Fruit fly (Drosophila melanogaster) whole organism, embryonic: Measurements from ENCODE around the gene Fkbp59.
A peak's percentile ranks its signal among the peaks of the same experiment; 100 is the strongest.

Source experiments
- CG11695 ChIP-seq: fragments of 200-800 bp; sonication (Bioruptor generic); IDR thresholded peaks from 3 replicates; pipeline ENCODE4 v1.3.6; 2022; ENCODE audit warnings: missing biosample characterization, missing genetic modification characterization
- CG12391 ChIP-seq: fragments of 200-800 bp; sonication (Bioruptor generic); optimal IDR thresholded peaks from 3 replicates; lab custom pipeline; 2018; ENCODE audit warnings: missing biosample characterization, mild to moderate bottlenecking, missing genetic modification characterization, moderate library complexity
- CG13296 ChIP-seq: fragments of 200-800 bp; sonication (Bioruptor generic); optimal IDR thresholded peaks from 3 replicates; lab custom pipeline; 2018; ENCODE audit warnings: missing biosample characterization, mild to moderate bottlenecking, missing genetic modification characterization
- CG13424 ChIP-seq: fragments of 200-800 bp; sonication (Bioruptor generic); optimal IDR thresholded peaks from 2 replicates; lab custom pipeline; 2019; ENCODE audit warnings: missing biosample characterization, mild to moderate bottlenecking, missing genetic modification characterization, moderate library complexity
- CG14441 ChIP-seq: fragments of 200-800 bp; sonication (Bioruptor generic); IDR thresholded peaks from 2 replicates; pipeline ENCODE4 v1.3.6; 2022; ENCODE audit warnings: missing biosample characterization, missing genetic modification characterization
- CG15073 ChIP-seq: fragments of 200-800 bp; sonication (Bioruptor generic); optimal IDR thresholded peaks from 2 replicates; lab custom pipeline; 2016; ENCODE audit warnings: missing biosample characterization, missing genetic modification characterization
- CG15696 ChIP-seq: fragments of 200-800 bp; sonication (Bioruptor generic); optimal IDR thresholded peaks from 2 replicates; lab custom pipeline; 2019; ENCODE audit warnings: missing biosample characterization, mild to moderate bottlenecking, missing genetic modification characterization, moderate library complexity
- CG17829 ChIP-seq: fragments of 200-800 bp; optimal IDR thresholded peaks from 2 replicates; lab custom pipeline; 2019; ENCODE audit warnings: missing biosample characterization, mild to moderate bottlenecking, missing genetic modification characterization, moderate library complexity
- CG17912 ChIP-seq: fragments of 200-800 bp; sonication (Bioruptor generic); optimal IDR thresholded peaks from 2 replicates; lab custom pipeline; 2018; ENCODE audit warnings: missing biosample characterization, mild to moderate bottlenecking, missing genetic modification characterization
- CG18764 ChIP-seq: fragments of 200-800 bp; sonication (Bioruptor generic); optimal IDR thresholded peaks from 3 replicates; lab custom pipeline; 2016; ENCODE audit warnings: missing biosample characterization, missing genetic modification characterization
- CG2875 ChIP-seq: fragments of 200-800 bp; sonication (Bioruptor generic); optimal IDR thresholded peaks from 2 replicates; lab custom pipeline; 2017; ENCODE audit warnings: missing biosample characterization, mild to moderate bottlenecking, missing genetic modification characterization, missing genetic modification reagents
- CG34224 ChIP-seq: fragments of 200-800 bp; sonication (Bioruptor generic); IDR thresholded peaks from 3 replicates; pipeline ENCODE4 v1.3.6; 2022; ENCODE audit warnings: missing biosample characterization, missing genetic modification characterization; ENCODE audit not compliant: partially characterized antibody
- CG6791 ChIP-seq: fragments of 200-800 bp; sonication (Bioruptor generic); IDR thresholded peaks from 3 replicates; pipeline ENCODE4 v1.3.6; 2022; ENCODE audit warnings: missing biosample characterization, missing genetic modification characterization; ENCODE audit not compliant: partially characterized antibody
- CG7556 ChIP-seq: fragments of 200-800 bp; sonication (Bioruptor generic); optimal IDR thresholded peaks from 2 replicates; lab custom pipeline; 2017; ENCODE audit warnings: missing biosample characterization, mild to moderate bottlenecking, missing genetic modification characterization
- CG7987 ChIP-seq: fragments of 200-800 bp; sonication (Bioruptor generic); optimal IDR thresholded peaks from 2 replicates; lab custom pipeline; 2018; ENCODE audit warnings: missing biosample characterization, mild to moderate bottlenecking, missing genetic modification characterization, moderate library complexity
- CG8290 ChIP-seq, 3 experiments: fragments of 200-800 bp; sonication (Bioruptor generic); optimal IDR thresholded peaks; 2 replicates each; lab custom pipeline; 2016 to 2019; ENCODE audit warnings: missing biosample characterization in 3 of 3, missing genetic modification characterization in 3 of 3, mild to moderate bottlenecking in 2 of 3, moderate library complexity in 1 of 3
- CG8765 ChIP-seq: fragments of 200-800 bp; sonication (Bioruptor generic); IDR thresholded peaks from 2 replicates; pipeline ENCODE4 v1.3.6; 2022; ENCODE audit warnings: missing biosample characterization, missing genetic modification characterization
- CG9215 ChIP-seq: fragments of 200-800 bp; sonication (Bioruptor generic); IDR thresholded peaks from 2 replicates; pipeline ENCODE4 v1.3.6; 2022; ENCODE audit warnings: missing biosample characterization, missing genetic modification characterization
- CG9797 ChIP-seq: fragments of 200-800 bp; sonication (Bioruptor generic); optimal IDR thresholded peaks from 3 replicates; lab custom pipeline; 2018; ENCODE audit warnings: missing biosample characterization, mild to moderate bottlenecking, missing genetic modification characterization
- Dp ChIP-seq: fragments of 200-800 bp; sonication (Bioruptor generic); optimal IDR thresholded peaks from 2 replicates; lab custom pipeline; 2018; ENCODE audit warnings: missing biosample characterization, mild to moderate bottlenecking, missing genetic modification characterization, moderate library complexity
- Drgx ChIP-seq: fragments of 200-800 bp; sonication (Bioruptor generic); IDR thresholded peaks from 2 replicates; pipeline ENCODE4 v1.3.6; 2022; ENCODE audit warnings: missing biosample characterization, missing genetic modification characterization
- Elba2 ChIP-seq: fragments of 200-800 bp; sonication (Bioruptor generic); optimal IDR thresholded peaks from 3 replicates; lab custom pipeline; 2016; ENCODE audit warnings: missing biosample characterization, missing genetic modification characterization
- HmgD ChIP-seq: fragments of 200-800 bp; sonication (Bioruptor generic); optimal IDR thresholded peaks from 3 replicates; lab custom pipeline; 2016; ENCODE audit warnings: missing biosample characterization, missing genetic modification characterization
- Lim3 ChIP-seq: fragments of 200-800 bp; sonication (Bioruptor generic); IDR thresholded peaks from 2 replicates; pipeline ENCODE4 v1.3.6; 2022; ENCODE audit warnings: missing biosample characterization, missing genetic modification characterization
- Med ChIP-seq: fragments of 200-800 bp; sonication (Bioruptor generic); peaks from one replicate; lab custom pipeline; 2016; ENCODE audit warnings: missing biosample characterization, missing genetic modification characterization, mild to moderate bottlenecking, inconsistent platforms, moderate library complexity
- NFAT ChIP-seq: fragments of 200-800 bp; sonication (Bioruptor generic); IDR thresholded peaks from 2 replicates; pipeline ENCODE4 v1.3.6; 2022; ENCODE audit warnings: missing biosample characterization, missing genetic modification characterization
- Pdp1 ChIP-seq, 2 experiments: fragments of 200-800 bp; sonication (Bioruptor generic); optimal IDR thresholded peaks; 3 replicates each; lab custom pipeline; 2016; ENCODE audit warnings: missing biosample characterization in 2 of 2, missing genetic modification characterization in 2 of 2, mild to moderate bottlenecking in 1 of 2, moderate library complexity in 1 of 2
- Side ChIP-seq: fragments of 200-800 bp; sonication (Bioruptor generic); optimal IDR thresholded peaks from 2 replicates; lab custom pipeline; 2016; ENCODE audit warnings: missing biosample characterization, missing genetic modification characterization
- Sox102F ChIP-seq: fragments of 200-800 bp; sonication (Bioruptor generic); optimal IDR thresholded peaks from 2 replicates; lab custom pipeline; 2018; ENCODE audit warnings: missing biosample characterization, mild to moderate bottlenecking, missing genetic modification characterization, moderate library complexity
- Spps ChIP-seq: fragments of 200-800 bp; sonication (Bioruptor generic); optimal IDR thresholded peaks from 2 replicates; lab custom pipeline; 2018; ENCODE audit warnings: missing biosample characterization, mild to moderate bottlenecking, missing genetic modification characterization
- Xrp1 ChIP-seq: fragments of 200-800 bp; sonication (Bioruptor generic); IDR thresholded peaks from 2 replicates; pipeline ENCODE4 v1.3.6; 2022; ENCODE audit warnings: missing biosample characterization, missing genetic modification characterization
- az2 ChIP-seq: fragments of 200-800 bp; sonication (Bioruptor generic); optimal IDR thresholded peaks from 3 replicates; lab custom pipeline; 2016; ENCODE audit warnings: missing biosample characterization, missing genetic modification characterization
- cato ChIP-seq: fragments of 200-800 bp; sonication (Bioruptor generic); optimal IDR thresholded peaks from 2 replicates; lab custom pipeline; 2016; ENCODE audit warnings: missing biosample characterization, missing genetic modification characterization, borderline replicate concordance
- chn ChIP-seq: fragments of 200-800 bp; sonication (Bioruptor generic); optimal IDR thresholded peaks from 2 replicates; lab custom pipeline; 2016; ENCODE audit warnings: missing biosample characterization, missing genetic modification characterization
- crp ChIP-seq, 2 experiments: fragments of 200-800 bp; sonication (Bioruptor generic); optimal IDR thresholded peaks; 2 replicates in 1 of 2; 3 replicates in 1 of 2; lab custom pipeline; 2017; ENCODE audit warnings: missing biosample characterization in 2 of 2, missing genetic modification characterization in 2 of 2, mild to moderate bottlenecking in 1 of 2, moderate library complexity in 1 of 2
- dysf ChIP-seq: fragments of 200-800 bp; sonication (Bioruptor generic); IDR thresholded peaks from 3 replicates; pipeline ENCODE4 v1.3.6; 2022; ENCODE audit warnings: missing biosample characterization, missing genetic modification characterization
- ham ChIP-seq: fragments of 200-800 bp; sonication (Bioruptor generic); IDR thresholded peaks from 2 replicates; pipeline ENCODE4 v1.3.6; 2022; ENCODE audit warnings: missing biosample characterization, missing genetic modification characterization
- jumu ChIP-seq: fragments of 200-800 bp; sonication (Bioruptor generic); optimal IDR thresholded peaks from 3 replicates; lab custom pipeline; 2016; ENCODE audit warnings: missing biosample characterization, missing genetic modification characterization
- lov ChIP-seq, 2 experiments: fragments of 200-800 bp in 1 of 2; fragments of >200 bp in 1 of 2; sonication (Bioruptor generic) in 1 of 2; IDR thresholded peaks in 1 of 2; optimal IDR thresholded peaks in 1 of 2; 2 replicates in 1 of 2; 3 replicates in 1 of 2; pipeline versions ENCODE4 v1.3.6 to Lab custom; 2017 to 2022; ENCODE audit warnings: missing biosample characterization in 1 of 2, missing genetic modification characterization in 1 of 2
- mirr ChIP-seq: fragments of 200-800 bp; sonication (Bioruptor generic); optimal IDR thresholded peaks from 3 replicates; lab custom pipeline; 2018; ENCODE audit warnings: missing biosample characterization, mild to moderate bottlenecking, missing genetic modification characterization
- otp ChIP-seq: fragments of 200-800 bp; sonication (Bioruptor generic); IDR thresholded peaks from 3 replicates; pipeline ENCODE4, ENCODE4 v1.3.6; 2022; ENCODE audit warnings: missing biosample characterization, missing genetic modification characterization
- pita ChIP-seq: fragments of 200-800 bp; sonication (Bioruptor generic); optimal IDR thresholded peaks from 2 replicates; lab custom pipeline; 2017; ENCODE audit warnings: missing biosample characterization, mild to moderate bottlenecking, missing genetic modification characterization
- pzg ChIP-seq: fragments of 200-800 bp; sonication (Bioruptor generic); optimal IDR thresholded peaks from 3 replicates; lab custom pipeline; 2018; ENCODE audit warnings: missing biosample characterization, mild to moderate bottlenecking, missing genetic modification characterization, moderate library complexity
- schlank ChIP-seq: fragments of 200-800 bp; sonication (Bioruptor generic); optimal IDR thresholded peaks from 2 replicates; lab custom pipeline; 2018; ENCODE audit warnings: missing biosample characterization, mild to moderate bottlenecking, missing genetic modification characterization
- sug ChIP-seq: fragments of 200-800 bp; optimal IDR thresholded peaks from 2 replicates; lab custom pipeline; 2019; ENCODE audit warnings: missing biosample characterization, mild to moderate bottlenecking, missing genetic modification characterization, moderate library complexity
- tin ChIP-seq: fragments of 200-800 bp; sonication (Bioruptor generic); optimal IDR thresholded peaks from 3 replicates; lab custom pipeline; 2016; ENCODE audit warnings: missing biosample characterization, missing genetic modification characterization

Gene Fkbp59

dm6 chr2L:9921401-9921800 is 33.6 kb downstream of the Fkbp59 start, which contains the start of gene CG4592 (continued):
- TF ChIP-seq Xrp1 (GFP tag; lab: Robert Waterston, UW) = peak; percentile 69
- TF ChIP-seq tin (GFP tag; lab: Kevin White, UChicago) = peak; percentile 57
- no peak for TF ChIP-seq CG9797
- 0 out of 3 replicates have a peak, but pooled peaks have one; percentile 29 for TF ChIP-seq CG34224 (GFP tag; lab: Robert Waterston, UW)
- peak; percentile 30 for TF ChIP-seq jumu (GFP tag; lab: Kevin White, UChicago)
- TF ChIP-seq sug (tag; lab: Kevin White, UChicago) = peak; percentile 94
- no peak for TF ChIP-seq CG6791
- no peak for TF ChIP-seq CG15073 (GFP tag; lab: Kevin White, UChicago)
- no peak for TF ChIP-seq Elba2 (GFP tag; lab: Kevin White, UChicago)
- peak; percentile 35 for TF ChIP-seq pzg
- TF ChIP-seq az2 (GFP tag; lab: Kevin White, UChicago) = peak; percentile 30
- no peak for TF ChIP-seq CG8290 (GFP tag; optimal IDR thresholded peaks at IDR 0.05; lab: Kevin White, UChicago)
- no peak for TF ChIP-seq CG8290 (tag; optimal IDR thresholded peaks at IDR 0.05; lab: Kevin White, UChicago)
- peak; percentile 32; the same call in 1 of the 2 replicates for TF ChIP-seq ham
- peak; percentile 24 for TF ChIP-seq cato (GFP tag; lab: Kevin White, UChicago)
- TF ChIP-seq Spps (tag; lab: Kevin White, UChicago) = peak; percentile 22
- peak; percentile 60 for TF ChIP-seq NFAT (GFP tag; lab: Robert Waterston, UW)
- no peak for TF ChIP-seq CG17912 (GFP tag; lab: Kevin White, UChicago)
- TF ChIP-seq schlank (tag; lab: Kevin White, UChicago) = peak; percentile 39
- no peak for TF ChIP-seq CG8765 (GFP tag; lab: Robert Waterston, UW)
- TF ChIP-seq CG18764 (GFP tag; lab: Kevin White, UChicago) = no peak
- TF ChIP-seq CG14441 (GFP tag; lab: Robert Waterston, UW) = peak; percentile 53; the same call in 1 of the 2 replicates
- peak; percentile 39 for TF ChIP-seq CG15696 (tag; lab: Kevin White, UChicago)
- peak; percentile 65 for TF ChIP-seq CG17829 (tag; lab: Kevin White, UChicago)
- TF ChIP-seq CG7556 = no peak
- TF ChIP-seq Sox102F (GFP tag; lab: Kevin White, UChicago) = peak; percentile 61
- peak; percentile 39; the same call in 1 of the 3 replicates for TF ChIP-seq CG11695 (GFP tag; lab: Robert Waterston, UW)
- peak; percentile 83 for TF ChIP-seq Drgx (GFP tag; lab: Robert Waterston, UW)
- peak; percentile 14 for TF ChIP-seq pita
- TF ChIP-seq CG2875 (GFP tag; lab: Kevin White, UChicago) = peak; percentile 45
- TF ChIP-seq dysf (GFP tag; lab: Robert Waterston, UW) = peak; percentile 74
- no peak for TF ChIP-seq CG9215 (GFP tag; lab: Robert Waterston, UW)
- TF ChIP-seq CG13296 (GFP tag; lab: Kevin White, UChicago) = peak; percentile 52
- TF ChIP-seq chn (GFP tag; lab: Kevin White, UChicago) = peak; percentile 42
- TF ChIP-seq CG12391 (tag; lab: Kevin White, UChicago) = peak; percentile 70
- TF ChIP-seq Med = peak; percentile 93
- peak; percentile 18 for TF ChIP-seq Dp (GFP tag; lab: Kevin White, UChicago)
- TF ChIP-seq crp (GFP tag; optimal IDR thresholded peaks at IDR 0.05; lab: Kevin White, UChicago) = peak; percentile 69 to 92
- peak; percentile 60 to 71 for TF ChIP-seq Pdp1 (GFP tag; optimal IDR thresholded peaks at IDR 0.05; lab: Kevin White, UChicago)
- no peak for TF ChIP-seq Lim3 (GFP tag; lab: Robert Waterston, UW)
- peak; percentile 50 for TF ChIP-seq mirr (GFP tag; lab: Kevin White, UChicago)
- TF ChIP-seq Side (GFP tag; lab: Kevin White, UChicago) = peak; percentile 31
- TF ChIP-seq lov (optimal IDR thresholded peaks at IDR 0.05; lab: Kevin White, UChicago) = no peak
- TF ChIP-seq lov (GFP tag; IDR thresholded peaks at IDR 0.05; lab: Robert Waterston, UW) = 0 out of 3 replicates have a peak, but pooled peaks have one; percentile 27
- no peak for TF ChIP-seq HmgD
- no peak for TF ChIP-seq CG13424 (tag; lab: Kevin White, UChicago)
- TF ChIP-seq otp (GFP tag; lab: Robert Waterston, UW) = peak; percentile 67; the same call in 1 of the 3 replicates
- TF ChIP-seq CG7987 (GFP tag; lab: Kevin White, UChicago) = peak; percentile 78
